Fruit fly (Drosophila melanogaster) whole organism, embryonic: ENCODE results near the gene CG43093.

ENCODE experiments used
- ATbp ChIP-seq: fragments of 200-800 bp; sonication (Bioruptor generic); optimal IDR thresholded peaks from 2 replicates; lab custom pipeline; 2017; ENCODE audit warnings: missing biosample characterization, mild to moderate bottlenecking, missing genetic modification characterization, missing genetic modification reagents
- CG10959 ChIP-seq: fragments of 200-800 bp; sonication (Bioruptor generic); IDR thresholded peaks from 2 replicates; pipeline ENCODE4 v1.3.6; 2022; ENCODE audit warnings: missing biosample characterization, missing genetic modification characterization
- CG12155 ChIP-seq: fragments of 200-800 bp; sonication (Bioruptor generic); optimal IDR thresholded peaks from 3 replicates; lab custom pipeline; 2016; ENCODE audit warnings: missing biosample characterization, missing genetic modification characterization
- CG12219 ChIP-seq: fragments of 200-800 bp; sonication (Bioruptor generic); optimal IDR thresholded peaks from 3 replicates; lab custom pipeline; 2018; ENCODE audit warnings: missing biosample characterization, mild to moderate bottlenecking, missing genetic modification characterization
- CG12391 ChIP-seq: fragments of 200-800 bp; sonication (Bioruptor generic); optimal IDR thresholded peaks from 3 replicates; lab custom pipeline; 2018; ENCODE audit warnings: missing biosample characterization, mild to moderate bottlenecking, missing genetic modification characterization, moderate library complexity
- CG12659 ChIP-seq: fragments of 200-800 bp; sonication (Bioruptor generic); optimal IDR thresholded peaks from 3 replicates; lab custom pipeline; 2017; ENCODE audit warnings: mild to moderate bottlenecking, missing biosample characterization, missing genetic modification reagents, missing genetic modification characterization
- CG12744 ChIP-seq: fragments of 200-800 bp; sonication (Bioruptor generic); optimal IDR thresholded peaks from 2 replicates; lab custom pipeline; 2016; ENCODE audit warnings: missing biosample characterization, missing genetic modification characterization
- CG14860 ChIP-seq: fragments of 200-800 bp; sonication (Bioruptor generic); IDR thresholded peaks from 3 replicates; pipeline ENCODE4 v1.3.6; 2022; ENCODE audit warnings: missing biosample characterization, missing genetic modification characterization; ENCODE audit not compliant: partially characterized antibody
- CG17612 ChIP-seq: fragments of 200-800 bp; sonication (Bioruptor generic); IDR thresholded peaks from 2 replicates; pipeline ENCODE4 v1.3.6; 2022; ENCODE audit warnings: missing biosample characterization, missing genetic modification characterization
- CG17802 ChIP-seq: fragments of 200-800 bp; sonication (Bioruptor generic); optimal IDR thresholded peaks from 2 replicates; lab custom pipeline; 2018; ENCODE audit warnings: missing biosample characterization, mild to moderate bottlenecking, missing genetic modification characterization, moderate library complexity
- CG2116 ChIP-seq: fragments of 200-800 bp; sonication (Bioruptor generic); optimal IDR thresholded peaks from 3 replicates; lab custom pipeline; 2018; ENCODE audit warnings: missing biosample characterization, mild to moderate bottlenecking, missing genetic modification characterization
- CG2120 ChIP-seq: fragments of 200-800 bp; sonication (Bioruptor generic); optimal IDR thresholded peaks from 3 replicates; lab custom pipeline; 2016; ENCODE audit warnings: missing biosample characterization, missing genetic modification characterization
- CG30431 ChIP-seq: fragments of 200-800 bp; sonication (Bioruptor generic); optimal IDR thresholded peaks from 2 replicates; lab custom pipeline; 2017; ENCODE audit warnings: missing biosample characterization, missing genetic modification characterization
- CG32772 ChIP-seq: fragments of 200-800 bp; sonication (Bioruptor generic); IDR thresholded peaks from 2 replicates; pipeline ENCODE4 v1.3.6; 2022; ENCODE audit warnings: missing biosample characterization, missing genetic modification characterization
- CG3995 ChIP-seq: fragments of 200-800 bp; sonication (Bioruptor generic); optimal IDR thresholded peaks from 3 replicates; lab custom pipeline; 2016; ENCODE audit warnings: missing biosample characterization, missing genetic modification characterization
- CG5953 ChIP-seq: fragments of 200-800 bp; sonication (Bioruptor generic); IDR thresholded peaks from 2 replicates; pipeline ENCODE4 v1.3.6; 2022; ENCODE audit warnings: missing biosample characterization, missing genetic modification characterization
- CG6272 ChIP-seq: fragments of 200-800 bp; sonication (Bioruptor generic); IDR thresholded peaks from 2 replicates; pipeline ENCODE4 v1.3.6; 2022; ENCODE audit warnings: missing biosample characterization, missing genetic modification characterization
- CG6654 ChIP-seq: fragments of 200-800 bp; sonication (Bioruptor generic); optimal IDR thresholded peaks from 2 replicates; lab custom pipeline; 2017; ENCODE audit warnings: missing biosample characterization, mild to moderate bottlenecking, missing genetic modification characterization
- CG7928 ChIP-seq: fragments of 200-800 bp; sonication (Bioruptor generic); optimal IDR thresholded peaks from 2 replicates; lab custom pipeline; 2017; ENCODE audit warnings: missing biosample characterization, mild to moderate bottlenecking, missing genetic modification characterization
- CG8290 ChIP-seq, 3 experiments: fragments of 200-800 bp; sonication (Bioruptor generic); optimal IDR thresholded peaks; 2 replicates each; lab custom pipeline; 2016 to 2019; ENCODE audit warnings: missing biosample characterization in 3 of 3, missing genetic modification characterization in 3 of 3, mild to moderate bottlenecking in 2 of 3, moderate library complexity in 1 of 3
- CG9797 ChIP-seq: fragments of 200-800 bp; sonication (Bioruptor generic); optimal IDR thresholded peaks from 3 replicates; lab custom pipeline; 2018; ENCODE audit warnings: missing biosample characterization, mild to moderate bottlenecking, missing genetic modification characterization
- CG9876 ChIP-seq: fragments of 200-800 bp; sonication (Bioruptor generic); optimal IDR thresholded peaks from 2 replicates; lab custom pipeline; 2016; ENCODE audit warnings: missing biosample characterization, missing genetic modification characterization
- Dip2 ChIP-seq: fragments of 200-800 bp; sonication (Bioruptor generic); IDR thresholded peaks from 2 replicates; pipeline ENCODE4 v1.3.6; 2022; ENCODE audit warnings: missing biosample characterization, missing genetic modification characterization
- E2f1 ChIP-seq: fragments of 200-800 bp; sonication (Bioruptor generic); IDR thresholded peaks from 2 replicates; pipeline ENCODE4 v1.3.6; 2022; ENCODE audit warnings: missing biosample characterization, missing genetic modification characterization
- ERR ChIP-seq: fragments of 200-800 bp; sonication (Bioruptor generic); optimal IDR thresholded peaks from 2 replicates; lab custom pipeline; 2016; ENCODE audit warnings: missing biosample characterization, missing genetic modification characterization
- Hey ChIP-seq: fragments of 200-800 bp; sonication (Bioruptor generic); optimal IDR thresholded peaks from 3 replicates; lab custom pipeline; 2018; ENCODE audit warnings: missing biosample characterization, mild to moderate bottlenecking, missing genetic modification characterization
- Kr ChIP-seq: fragments of 200-800 bp; sonication (Bioruptor generic); optimal IDR thresholded peaks from 2 replicates; lab custom pipeline; 2017; ENCODE audit warnings: missing biosample characterization, mild to moderate bottlenecking, missing genetic modification characterization
- NC2β ChIP-seq: fragments of 200-800 bp; sonication (Bioruptor generic); optimal IDR thresholded peaks from 2 replicates; lab custom pipeline; 2016; ENCODE audit warnings: missing biosample characterization, missing genetic modification characterization
- NFAT ChIP-seq: fragments of 200-800 bp; sonication (Bioruptor generic); IDR thresholded peaks from 2 replicates; pipeline ENCODE4 v1.3.6; 2022; ENCODE audit warnings: missing biosample characterization, missing genetic modification characterization
- Ravus ChIP-seq: fragments of 200-800 bp; sonication (Bioruptor generic); IDR thresholded peaks from 2 replicates; pipeline ENCODE4 v1.3.6; 2022; ENCODE audit warnings: missing biosample characterization, missing genetic modification characterization
- Vsx1 ChIP-seq: fragments of 200-800 bp; sonication (Bioruptor generic); optimal IDR thresholded peaks from 2 replicates; lab custom pipeline; 2017; ENCODE audit warnings: missing biosample characterization, mild to moderate bottlenecking, missing genetic modification characterization, missing genetic modification reagents
- ac ChIP-seq: fragments of 200-800 bp; sonication (Bioruptor generic); optimal IDR thresholded peaks from 3 replicates; lab custom pipeline; 2017; ENCODE audit warnings: missing biosample characterization, mild to moderate bottlenecking, missing genetic modification characterization
- bigmax ChIP-seq: fragments of 200-800 bp; sonication (Bioruptor generic); optimal IDR thresholded peaks from 2 replicates; lab custom pipeline; 2018; ENCODE audit warnings: missing biosample characterization, mild to moderate bottlenecking, missing genetic modification characterization
- chinmo ChIP-seq: fragments of 200-800 bp; sonication (Bioruptor generic); IDR thresholded peaks from 4 replicates; pipeline ENCODE4 v1.3.6; 2022; ENCODE audit warnings: missing biosample characterization, missing genetic modification characterization; ENCODE audit not compliant: partially characterized antibody
- danr ChIP-seq: fragments of 200-800 bp; sonication (Bioruptor generic); IDR thresholded peaks from 2 replicates; pipeline ENCODE4 v1.3.6; 2022; ENCODE audit warnings: missing biosample characterization, missing genetic modification characterization
- ind ChIP-seq: fragments of 200-800 bp; sonication (Bioruptor generic); optimal IDR thresholded peaks from 3 replicates; lab custom pipeline; 2016; ENCODE audit warnings: missing biosample characterization, missing genetic modification characterization
- lov ChIP-seq, 2 experiments: fragments of 200-800 bp in 1 of 2; fragments of >200 bp in 1 of 2; sonication (Bioruptor generic) in 1 of 2; IDR thresholded peaks in 1 of 2; optimal IDR thresholded peaks in 1 of 2; 2 replicates in 1 of 2; 3 replicates in 1 of 2; pipeline versions ENCODE4 v1.3.6 to Lab custom; 2017 to 2022; ENCODE audit warnings: missing biosample characterization in 1 of 2, missing genetic modification characterization in 1 of 2
- phol ChIP-seq: fragments of 200-800 bp; sonication (Bioruptor generic); optimal IDR thresholded peaks from 3 replicates; lab custom pipeline; 2018; ENCODE audit warnings: missing biosample characterization, mild to moderate bottlenecking, missing genetic modification characterization, moderate library complexity
- pum ChIP-seq: fragments of 200-800 bp; sonication (Bioruptor generic); optimal IDR thresholded peaks from 2 replicates; lab custom pipeline; 2016; ENCODE audit warnings: missing biosample characterization, missing genetic modification characterization
- pzg ChIP-seq: fragments of 200-800 bp; sonication (Bioruptor generic); optimal IDR thresholded peaks from 3 replicates; lab custom pipeline; 2018; ENCODE audit warnings: missing biosample characterization, mild to moderate bottlenecking, missing genetic modification characterization, moderate library complexity
- sc ChIP-seq, 3 experiments: fragments of >200 bp in 2 of 3; fragments of 200-800 bp in 1 of 3; sonication (Bioruptor generic) in 1 of 3; optimal IDR thresholded peaks; 2 replicates in 2 of 3; 3 replicates in 1 of 3; lab custom pipeline; 2017; ENCODE audit warnings: mild to moderate bottlenecking in 1 of 3, missing biosample characterization in 1 of 3, missing genetic modification characterization in 1 of 3, missing genetic modification reagents in 1 of 3
- slbo ChIP-seq: fragments of 200-800 bp; sonication (Bioruptor generic); IDR thresholded peaks from 2 replicates; pipeline ENCODE4 v1.3.6; 2022; ENCODE audit warnings: missing biosample characterization, missing genetic modification characterization
- slou ChIP-seq: fragments of 200-800 bp; sonication (Bioruptor generic); optimal IDR thresholded peaks from 3 replicates; lab custom pipeline; 2016; ENCODE audit warnings: missing biosample characterization, missing genetic modification characterization
- sr ChIP-seq: fragments of 200-800 bp; sonication (Bioruptor generic); IDR thresholded peaks from 3 replicates; pipeline ENCODE4 v1.3.6; 2022; ENCODE audit warnings: missing biosample characterization, missing genetic modification characterization
- wdn ChIP-seq: fragments of 200-800 bp; sonication (Bioruptor generic); IDR thresholded peaks from 2 replicates; pipeline ENCODE4 v1.3.6; 2022; ENCODE audit warnings: missing biosample characterization, missing genetic modification characterization
- z ChIP-seq: fragments of 200-800 bp; sonication (Bioruptor generic); IDR thresholded peaks from 3 replicates; pipeline ENCODE4 v1.3.6; 2022; ENCODE audit warnings: missing biosample characterization, missing genetic modification characterization
- zen ChIP-seq: fragments of 200-800 bp; sonication (Bioruptor generic); optimal IDR thresholded peaks from 3 replicates; lab custom pipeline; 2018; ENCODE audit warnings: missing biosample characterization, mild to moderate bottlenecking, missing genetic modification characterization, moderate library complexity

CG43093 gene

DNA sequence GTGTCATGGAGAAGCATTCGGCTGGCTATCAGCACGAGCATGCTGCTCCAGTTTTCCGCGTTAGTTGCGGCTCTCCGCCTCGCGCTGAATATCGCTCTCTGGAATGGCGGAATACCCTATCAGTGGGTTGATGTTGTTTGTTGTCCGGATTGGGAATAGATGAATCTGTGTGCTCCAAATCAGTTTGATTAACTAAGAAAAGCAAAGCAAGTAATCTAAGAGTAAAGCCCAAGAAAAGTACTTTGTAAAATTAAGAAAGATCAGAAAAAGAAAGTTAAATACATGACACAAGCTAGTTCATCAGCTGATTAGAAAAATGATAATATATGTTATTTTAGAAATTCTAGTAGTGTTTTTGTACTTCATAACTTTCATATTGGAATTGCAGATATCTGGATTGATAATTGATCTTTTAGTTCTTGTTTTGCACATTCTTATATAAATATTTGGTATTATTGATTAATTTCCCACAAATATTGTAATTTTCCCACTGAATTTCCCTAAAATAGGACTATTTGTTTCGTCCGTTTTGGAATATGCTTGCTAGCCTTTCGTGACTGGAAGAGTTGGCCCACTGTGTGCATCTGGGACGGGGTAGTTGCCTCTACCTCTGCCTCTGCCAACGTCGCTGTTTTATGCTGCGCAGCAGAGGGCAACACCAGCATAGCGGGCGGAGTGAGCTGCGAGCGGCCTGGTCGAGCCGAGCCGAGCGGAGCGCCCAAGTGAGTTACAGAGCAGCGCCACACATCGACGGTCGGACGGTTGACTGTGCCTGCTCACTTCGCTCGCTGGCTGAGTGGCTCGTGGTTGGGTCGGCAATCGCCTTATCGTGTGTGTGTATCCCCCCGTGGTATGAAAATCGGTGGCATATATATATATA is 16.0 kb downstream of the CG43093 start (continued):
- TF ChIP-seq ind (GFP tag; lab: Kevin White, UChicago) (peak; percentile 50), CG3995 (GFP tag; lab: Kevin White, UChicago) (no peak), zen (tag; lab: Kevin White, UChicago) (no peak), Ravus (GFP tag; lab: Robert Waterston, UW) (no peak), NC2β (no peak), CG12155 (GFP tag; lab: Kevin White, UChicago) (peak; percentile 36), chinmo (GFP tag; lab: Robert Waterston, UW) (peak; percentile 89; the same call in 2 of the 4 replicates), ac (GFP tag; lab: Kevin White, UChicago) (no peak), Dip2 (GFP tag; lab: Robert Waterston, UW) (no peak), CG10959 (GFP tag; lab: Robert Waterston, UW) (peak; percentile 17), CG9797 (GFP tag; lab: Kevin White, UChicago) (no peak), CG12744 (GFP tag; lab: Kevin White, UChicago) (no peak), CG17802 (no peak), Vsx1 (GFP tag; lab: Kevin White, UChicago) (peak; percentile 51), pum (peak; percentile 41), CG12659 (GFP tag; lab: Kevin White, UChicago) (peak; percentile 74), CG12391 (tag; lab: Kevin White, UChicago) (peak; percentile 71), Kr (GFP tag; lab: Kevin White, UChicago) (no peak), CG6654 (peak; percentile 33), CG9876 (no peak), CG17612 (GFP tag; lab: Robert Waterston, UW) (0 out of 2 replicates have a peak, but pooled peaks have one; percentile 44), z (GFP tag; lab: Robert Waterston, UW) (peak; percentile 87), slou (GFP tag; lab: Kevin White, UChicago) (peak; percentile 5), bigmax (GFP tag; lab: Kevin White, UChicago) (peak; percentile 31), CG14860 (GFP tag; lab: Robert Waterston, UW) (no peak), Hey (tag; lab: Kevin White, UChicago) (no peak), pzg (GFP tag; lab: Kevin White, UChicago) (no peak), ERR (no peak), sc (optimal IDR thresholded peaks at IDR 0.05; lab: Kevin White, UChicago) (no peak), sc (GFP tag; optimal IDR thresholded peaks at IDR 0.05; lab: Kevin White, UChicago) (peak; percentile 32), slbo (GFP tag; lab: Robert Waterston, UW) (peak; percentile 74), CG12219 (GFP tag; lab: Kevin White, UChicago) (peak; percentile 5), CG30431 (GFP tag; lab: Kevin White, UChicago) (no peak), lov (optimal IDR thresholded peaks at IDR 0.05; lab: Kevin White, UChicago) (no peak), lov (GFP tag; IDR thresholded peaks at IDR 0.05; lab: Robert Waterston, UW) (0 out of 3 replicates have a peak, but pooled peaks have one; percentile 55), CG8290 (GFP tag; optimal IDR thresholded peaks at IDR 0.05; lab: Kevin White, UChicago) (no peak), CG8290 (tag; optimal IDR thresholded peaks at IDR 0.05; lab: Kevin White, UChicago) (peak in 1 of 2 experiments; percentile 73), CG32772 (GFP tag; lab: Robert Waterston, UW) (peak; percentile 27; the same call in 1 of the 2 replicates), phol (tag; lab: Kevin White, UChicago) (peak; percentile 74), ATbp (peak; percentile 52), CG5953 (GFP tag; lab: Robert Waterston, UW) (0 out of 2 replicates have a peak, but pooled peaks have one; percentile 4), CG7928 (GFP tag; lab: Kevin White, UChicago) (no peak), NFAT (GFP tag; lab: Robert Waterston, UW) (peak; percentile 79), CG2120 (GFP tag; lab: Kevin White, UChicago) (peak; percentile 72), sr (GFP tag; lab: Robert Waterston, UW) (0 out of 3 replicates have a peak, but pooled peaks have one; percentile 28), danr (GFP tag; lab: Robert Waterston, UW) (0 out of 2 replicates have a peak, but pooled peaks have one; percentile 8), CG2116 (GFP tag; lab: Kevin White, UChicago) (peak; percentile 30), CG6272 (GFP tag; lab: Robert Waterston, UW) (peak; percentile 52; the same call in 1 of the 2 replicates), wdn (GFP tag; lab: Robert Waterston, UW) (peak; percentile 35; the same call in 1 of the 2 replicates), E2f1 (peak; percentile 55; the same call in 1 of the 2 replicates)
